Fruit fly (Drosophila melanogaster): ENCODE results near the gene mio.

- TF ChIP-seq CG32121 (GFP tag; IDR thresholded peaks at IDR 0.05) (peak; percentile 86), CG10348 (GFP tag; IDR thresholded peaks at IDR 0.05) (0 out of 2 replicates have a peak, but pooled peaks have one; percentile 6)
These were observed 14.0 kb upstream of the mio start for dm6 chr2L:2202853-2203717.
